Fruit fly (Drosophila melanogaster): ENCODE data around the gene Top2.

The Top2 gene

DNA sequence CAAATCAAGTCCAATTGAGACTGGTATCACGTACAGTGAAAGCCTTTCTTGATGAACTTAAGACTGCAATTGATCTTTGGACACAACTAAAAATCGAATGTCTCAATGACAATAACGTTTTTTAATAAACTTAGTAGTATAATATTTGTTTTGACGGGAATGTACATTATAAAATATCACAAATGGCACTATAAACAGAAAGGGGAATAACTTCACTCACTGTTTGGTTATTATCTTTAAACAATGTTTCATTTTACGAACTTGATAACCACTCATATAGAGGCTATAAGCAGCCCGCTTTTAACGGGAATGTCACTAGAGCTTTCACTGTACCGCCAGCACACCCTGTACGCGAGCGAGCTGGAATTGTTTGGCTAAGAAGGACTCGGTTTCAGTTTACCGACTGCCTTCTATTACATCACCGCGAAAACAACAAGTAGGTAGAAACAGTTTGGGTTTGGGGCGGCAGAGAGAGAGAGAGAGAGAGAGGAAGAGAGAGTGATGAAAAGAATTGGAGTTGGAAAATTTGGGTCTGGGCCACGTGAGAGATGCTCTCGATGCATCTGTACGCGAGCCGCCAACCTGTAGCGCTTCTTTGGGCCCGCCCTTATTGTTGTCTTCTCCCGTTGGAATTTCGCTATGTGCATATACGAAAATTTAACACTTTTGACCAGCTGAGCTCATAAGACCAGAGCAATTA, 55.5 kb downstream of the Top2 start (continued):
- TF ChIP-seq CkIIα-i1 (GFP tag; IDR thresholded peaks at IDR 0.05): no peak
- peak; percentile 8 for TF ChIP-seq chn (GFP tag; optimal IDR thresholded peaks at IDR 0.05)
- TF ChIP-seq phol (tag; optimal IDR thresholded peaks at IDR 0.05): peak; percentile 29
- TF ChIP-seq eve (GFP tag; optimal IDR thresholded peaks at IDR 0.05): peak in 1 of 2 experiments; percentile 79
- peak; percentile 39 for TF ChIP-seq slbo (GFP tag; IDR thresholded peaks at IDR 0.05)
- no peak for TF ChIP-seq Rx (GFP tag; IDR thresholded peaks at IDR 0.05)
- TF ChIP-seq HLH3B (GFP tag; IDR thresholded peaks at IDR 0.05): no peak
- TF ChIP-seq CG31388 (GFP tag; optimal IDR thresholded peaks at IDR 0.05): no peak
- peak; percentile 39 for TF ChIP-seq CG3281 (GFP tag; optimal IDR thresholded peaks at IDR 0.05)
- TF ChIP-seq CG15514 (GFP tag; optimal IDR thresholded peaks at IDR 0.05): peak; percentile 10
- no peak for TF ChIP-seq CG14860 (GFP tag; IDR thresholded peaks at IDR 0.05; ENCODE audit: partially characterized antibody)
- TF ChIP-seq CG9609 (GFP tag; optimal IDR thresholded peaks at IDR 0.05): no peak
- no peak for TF ChIP-seq Hr78 (GFP tag; optimal IDR thresholded peaks at IDR 0.05)
- peak; percentile 49 for TF ChIP-seq tio (GFP tag; optimal IDR thresholded peaks at IDR 0.05)
- peak; percentile 13 for TF ChIP-seq CG1603 (tag; optimal IDR thresholded peaks at IDR 0.05)
- no peak for TF ChIP-seq Nf-YB (GFP tag; optimal IDR thresholded peaks at IDR 0.05)
- no peak for TF ChIP-seq CHES-1-like (GFP tag; optimal IDR thresholded peaks at IDR 0.05)
- TF ChIP-seq Hr51 (GFP tag; optimal IDR thresholded peaks at IDR 0.05): peak in 1 of 2 experiments; percentile 33
- TF ChIP-seq ftz-f1 (GFP tag; optimal IDR thresholded peaks at IDR 0.05): no peak
- TF ChIP-seq ATbp (GFP tag; optimal IDR thresholded peaks at IDR 0.05): peak; percentile 20
- no peak for TF ChIP-seq CG11085 (GFP tag; IDR thresholded peaks at IDR 0.05)
- no peak for TF ChIP-seq CG12299 (tag; optimal IDR thresholded peaks at IDR 0.05)
- TF ChIP-seq CG3407 (GFP tag; optimal IDR thresholded peaks at IDR 0.05): no peak
- peak; percentile 20 for TF ChIP-seq pho (GFP tag; optimal IDR thresholded peaks at IDR 0.05)
- TF ChIP-seq dm (GFP tag; optimal IDR thresholded peaks at IDR 0.05): no peak
- peak; percentile 16 for TF ChIP-seq fu2 (GFP tag; optimal IDR thresholded peaks at IDR 0.05)
- no peak for TF ChIP-seq CG10543 (GFP tag; optimal IDR thresholded peaks at IDR 0.05)
- no peak for TF ChIP-seq ap (GFP tag; IDR thresholded peaks at IDR 0.05)
- TF ChIP-seq Med (GFP tag): peak; percentile 72
- no peak for TF ChIP-seq zf30C (GFP tag; optimal IDR thresholded peaks at IDR 0.05)
- TF ChIP-seq gce (GFP tag; IDR thresholded peaks at IDR 0.05): no peak
- TF ChIP-seq pan (optimal IDR thresholded peaks at IDR 0.05): no peak
- peak in 1 of 2 experiments; percentile 30 for TF ChIP-seq pan (GFP tag; optimal IDR thresholded peaks at IDR 0.05 in 1 of 2, IDR thresholded peaks at IDR 0.05 in 1 of 2)
- no peak for TF ChIP-seq maf-S (GFP tag; optimal IDR thresholded peaks at IDR 0.05)
- TF ChIP-seq Blimp-1 (GFP tag; optimal IDR thresholded peaks at IDR 0.05): no peak
- no peak for TF ChIP-seq pros (GFP tag; optimal IDR thresholded peaks at IDR 0.05)
- no peak for TF ChIP-seq Side (GFP tag; optimal IDR thresholded peaks at IDR 0.05)
- TF ChIP-seq CG12155 (GFP tag; optimal IDR thresholded peaks at IDR 0.05): peak; percentile 1
- peak; percentile 40 for TF ChIP-seq CG13424 (tag; optimal IDR thresholded peaks at IDR 0.05)
- no peak for TF ChIP-seq bigmax (GFP tag; optimal IDR thresholded peaks at IDR 0.05)
- peak; percentile 16 for TF ChIP-seq az2 (GFP tag; optimal IDR thresholded peaks at IDR 0.05)
- no peak for TF ChIP-seq CG8290 (GFP tag; optimal IDR thresholded peaks at IDR 0.05)
- peak in 1 of 2 experiments; percentile 8 for TF ChIP-seq CG8290 (tag; optimal IDR thresholded peaks at IDR 0.05)

All from whole organism, embryonic.